Worm (Caenorhabditis elegans) whole organism, midembryonic: Measurements from ENCODE around the gene K07F5.14.
A peak's percentile ranks its signal among the peaks of the same experiment; 100 is the strongest.

ENCODE experiments used
- tab-1 ChIP-seq: fragments of 200-800 bp; sonication (Bioruptor generic); IDR thresholded peaks from 2 replicates; pipeline ENCODE4 v1.3.6; 2022; ENCODE audit warnings: missing genetic modification characterization, missing compliant biosample characterization
- ztf-29 ChIP-seq: fragments of 200-800 bp; sonication (Bioruptor generic); IDR thresholded peaks from 2 replicates; pipeline ENCODE4 v1.3.6; 2022; ENCODE audit warnings: missing genetic modification reagents, missing genetic modification characterization, missing compliant biosample characterization

DNA sequence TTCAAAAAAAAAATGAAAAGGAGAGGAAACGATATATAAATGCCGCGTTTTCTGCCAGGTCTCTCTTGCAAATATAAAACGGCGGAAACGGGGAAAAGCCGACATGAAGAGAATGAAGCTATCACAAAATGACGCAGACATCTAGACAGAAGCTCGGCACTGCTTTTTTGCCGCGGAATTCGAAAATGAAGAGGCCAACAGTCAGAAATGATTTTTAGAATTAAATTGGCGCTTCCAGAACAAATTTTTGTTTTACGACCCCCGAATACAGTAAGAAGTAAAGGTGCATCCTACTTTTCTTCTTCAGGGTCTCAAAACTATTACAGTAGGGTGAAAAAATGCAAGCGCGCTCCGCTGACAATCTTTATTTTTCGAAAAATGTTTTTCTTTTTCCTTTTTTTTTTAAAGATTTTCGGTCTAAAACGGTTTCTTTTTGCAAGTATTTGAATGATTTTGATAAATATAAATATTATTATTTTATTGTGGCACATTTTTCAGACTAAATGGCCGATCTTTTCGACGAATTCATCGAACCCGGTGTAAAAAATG, 36.8 kb upstream of the K07F5.14 start, which contains the start of gene mtr-4:
- TF ChIP-seq tab-1 (GFP tag; lab: Robert Waterston, UW): no peak
- TF ChIP-seq ztf-29 (GFP tag; lab: Robert Waterston, UW): peak; percentile 64; the same call in 1 of the 2 replicates
